Worm (Caenorhabditis elegans) whole organism, L4 larva: ENCODE results near the gene cho-1.
A peak's percentile ranks its signal among the peaks of the same experiment; 100 is the strongest.

Source experiments
- D1046.2 ChIP-seq: fragments of 200-800 bp; sonication (Bioruptor generic); IDR thresholded peaks from 2 replicates; pipeline ENCODE4 v1.3.6; 2022; ENCODE audit warnings: missing genetic modification characterization, missing compliant biosample characterization
- F44E2.7 ChIP-seq: fragments of 200-800 bp; sonication (Bioruptor generic); IDR thresholded peaks from 2 replicates; pipeline ENCODE4 v2.1.2; 2022; ENCODE audit warnings: missing genetic modification characterization, missing compliant biosample characterization
- T20F7.1 ChIP-seq: fragments of 200-800 bp; sonication (Bioruptor generic); optimal IDR thresholded peaks from 2 replicates; lab custom pipeline; 2018; ENCODE audit warnings: mild to moderate bottlenecking, missing genetic modification characterization, missing compliant biosample characterization
- aha-1 ChIP-seq: fragments of 150-350 bp; peaks from one replicate; lab custom pipeline; 2014; ENCODE audit warnings: missing biosample characterization, missing genetic modification characterization
- aly-2 ChIP-seq: sonication (generic microtip); optimal IDR thresholded peaks from 2 replicates; lab custom pipeline; 2018; ENCODE audit warnings: missing biosample characterization, missing genetic modification characterization
- ama-1 ChIP-seq: fragments of 150-350 bp; optimal IDR thresholded peaks from 2 replicates; lab custom pipeline; 2014; ENCODE audit warnings: inconsistent platforms, mixed read lengths
- ceh-20 ChIP-seq: fragments of 200-800 bp; sonication (Bioruptor generic); IDR thresholded peaks from 2 replicates; pipeline ENCODE4 v1.3.6; 2022; ENCODE audit warnings: missing genetic modification reagents, missing genetic modification characterization, missing compliant biosample characterization
- ceh-28 ChIP-seq: fragments of 150-350 bp; optimal IDR thresholded peaks from 2 replicates; lab custom pipeline; 2014; ENCODE audit warnings: missing biosample characterization, missing genetic modification reagents, missing genetic modification characterization
- ces-1 ChIP-seq: fragments of 150-350 bp; sonication (generic microtip); optimal IDR thresholded peaks from 4 replicates; lab custom pipeline; 2014; ENCODE audit warnings: missing biosample characterization, missing genetic modification reagents, missing genetic modification characterization
- cey-2 ChIP-seq: sonication (generic microtip); optimal IDR thresholded peaks from 3 replicates; lab custom pipeline; 2017; ENCODE audit warnings: missing genetic modification characterization, mild to moderate bottlenecking, missing compliant biosample characterization, antibody characterized with exemption, borderline replicate concordance; ENCODE audit not compliant: insufficient read depth
- ctbp-1 ChIP-seq: fragments of 200-800 bp; sonication (Bioruptor generic); IDR thresholded peaks from 2 replicates; pipeline ENCODE4 v1.3.6; 2022; ENCODE audit warnings: missing genetic modification reagents, missing genetic modification characterization, missing compliant biosample characterization
- daf-16 ChIP-seq, 3 experiments: sonication (generic microtip); optimal IDR thresholded peaks; 2 replicates each; lab custom pipeline; 2016 to 2017; ENCODE audit warnings: missing genetic modification characterization in 3 of 3, missing genetic modification reagents in 3 of 3, mild to moderate bottlenecking in 2 of 3, missing compliant biosample characterization in 2 of 3, missing biosample characterization in 1 of 3, moderate library complexity in 1 of 3
- daf-8 ChIP-seq: fragments of 200-800 bp; sonication (Bioruptor generic); IDR thresholded peaks from 2 replicates; pipeline ENCODE4 v1.3.6; 2022; ENCODE audit warnings: missing genetic modification characterization, missing compliant biosample characterization
- dmd-8 ChIP-seq: fragments of 200-800 bp; sonication (Bioruptor generic); IDR thresholded peaks from 2 replicates; pipeline ENCODE4 v1.3.6; 2022; ENCODE audit warnings: missing genetic modification characterization, missing compliant biosample characterization
- dve-1 ChIP-seq: sonication (generic microtip); optimal IDR thresholded peaks from 2 replicates; lab custom pipeline; 2017; ENCODE audit warnings: antibody characterized with exemption, mild to moderate bottlenecking, missing genetic modification characterization, missing compliant biosample characterization; ENCODE audit not compliant: insufficient read depth
- egl-43 ChIP-seq: fragments of 200-800 bp; sonication (Bioruptor generic); IDR thresholded peaks from 2 replicates; pipeline ENCODE4 v1.3.6; 2022; ENCODE audit warnings: missing genetic modification reagents, missing genetic modification characterization, missing compliant biosample characterization
- fkh-10 ChIP-seq: fragments of 150-350 bp; optimal IDR thresholded peaks from 2 replicates; lab custom pipeline; 2014; ENCODE audit warnings: missing biosample characterization, missing genetic modification reagents, missing genetic modification characterization
- fos-1 ChIP-seq: fragments of 150-350 bp; optimal IDR thresholded peaks from 2 replicates; lab custom pipeline; 2014; ENCODE audit warnings: missing biosample characterization, missing genetic modification characterization
- gei-8 ChIP-seq: fragments of 200-800 bp; sonication (Bioruptor generic); optimal IDR thresholded peaks from 2 replicates; lab custom pipeline; 2018; ENCODE audit warnings: mild to moderate bottlenecking, missing genetic modification characterization, missing compliant biosample characterization
- hlh-11 ChIP-seq: fragments of 200-800 bp; sonication (Bioruptor generic); optimal IDR thresholded peaks from 2 replicates; lab custom pipeline; 2018; ENCODE audit warnings: mild to moderate bottlenecking, missing genetic modification characterization, missing compliant biosample characterization
- hlh-30 ChIP-seq: sonication (generic microtip); optimal IDR thresholded peaks from 2 replicates; lab custom pipeline; 2017; ENCODE audit warnings: antibody characterized with exemption, mild to moderate bottlenecking, missing genetic modification characterization, missing compliant biosample characterization; ENCODE audit not compliant: insufficient read depth
- hmg-1.1 ChIP-seq: fragments of 200-800 bp; sonication (Bioruptor generic); IDR thresholded peaks from 2 replicates; pipeline ENCODE4 v1.3.6; 2022; ENCODE audit warnings: missing genetic modification reagents, missing genetic modification characterization, missing compliant biosample characterization
- lim-7 ChIP-seq: fragments of 200-800 bp; sonication (Bioruptor generic); IDR thresholded peaks from 2 replicates; pipeline ENCODE4 v1.3.6; 2022; ENCODE audit warnings: missing genetic modification characterization, missing compliant biosample characterization
- lin-13 ChIP-seq: fragments of 150-350 bp; optimal IDR thresholded peaks from 2 replicates; lab custom pipeline; 2014; ENCODE audit warnings: missing biosample characterization, missing genetic modification reagents, missing genetic modification characterization
- lin-29 ChIP-seq: fragments of 200-800 bp; sonication (Bioruptor generic); IDR thresholded peaks from 2 replicates; pipeline ENCODE4 v1.3.6; 2022; ENCODE audit warnings: missing genetic modification reagents, missing genetic modification characterization, missing compliant biosample characterization
- lin-39 ChIP-seq: fragments of 150-350 bp; optimal IDR thresholded peaks from 2 replicates; lab custom pipeline; 2014; ENCODE audit warnings: missing biosample characterization, missing genetic modification reagents, missing genetic modification characterization
- madf-5 ChIP-seq, 2 experiments: fragments of 200-800 bp; sonication (Bioruptor generic); IDR thresholded peaks; 2 replicates each; pipeline ENCODE4 v1.3.6; 2022; ENCODE audit warnings: missing compliant biosample characterization in 2 of 2, missing genetic modification characterization in 2 of 2
- madf-9 ChIP-seq: fragments of 200-800 bp; sonication (Bioruptor generic); conservative IDR thresholded peaks from 2 replicates; pipeline ENCODE4 v1.3.6; 2022; ENCODE audit warnings: missing genetic modification reagents, missing genetic modification characterization, missing compliant biosample characterization
- mdt-29 ChIP-seq: fragments of 200-800 bp; sonication (Bioruptor generic); IDR thresholded peaks from 2 replicates; pipeline ENCODE4 v1.3.6; 2022; ENCODE audit warnings: missing genetic modification reagents, missing genetic modification characterization, missing compliant biosample characterization
- mep-1 ChIP-seq: fragments of 150-350 bp; sonication (generic microtip); optimal IDR thresholded peaks from 3 replicates; lab custom pipeline; 2014; ENCODE audit warnings: missing biosample characterization, missing genetic modification characterization
- mxl-3 ChIP-seq: fragments of 200-800 bp; sonication (Bioruptor generic); optimal IDR thresholded peaks from 2 replicates; lab custom pipeline; 2018; ENCODE audit warnings: mild to moderate bottlenecking, missing genetic modification characterization, missing compliant biosample characterization
- nhr-10 ChIP-seq: fragments of 150-350 bp; optimal IDR thresholded peaks from 2 replicates; lab custom pipeline; 2014; ENCODE audit warnings: missing biosample characterization, missing genetic modification characterization
- nhr-102 ChIP-seq: sonication (generic microtip); optimal IDR thresholded peaks from 2 replicates; lab custom pipeline; 2016; ENCODE audit warnings: mild to moderate bottlenecking, missing genetic modification characterization, moderate library complexity, missing compliant biosample characterization
- nhr-11 ChIP-seq: fragments of 150-350 bp; optimal IDR thresholded peaks from 2 replicates; lab custom pipeline; 2014; ENCODE audit warnings: missing biosample characterization, missing genetic modification characterization
- nhr-111 ChIP-seq: fragments of 200-800 bp; sonication (Bioruptor generic); optimal IDR thresholded peaks from 2 replicates; lab custom pipeline; 2018; ENCODE audit warnings: mild to moderate bottlenecking, missing genetic modification characterization, missing compliant biosample characterization
- nhr-41 ChIP-seq: fragments of 200-800 bp; sonication (Bioruptor generic); IDR thresholded peaks from 2 replicates; pipeline ENCODE4 v1.3.6; 2022; ENCODE audit warnings: missing genetic modification reagents, missing genetic modification characterization, missing compliant biosample characterization
- nhr-42 ChIP-seq: fragments of 200-800 bp; sonication (Bioruptor generic); IDR thresholded peaks from 2 replicates; pipeline ENCODE4 v1.3.6; 2022; ENCODE audit warnings: missing genetic modification characterization, missing compliant biosample characterization
- pqm-1 ChIP-seq: sonication (generic microtip); optimal IDR thresholded peaks from 2 replicates; lab custom pipeline; 2017; ENCODE audit warnings: missing biosample characterization, missing genetic modification characterization
- rbr-2 ChIP-seq: sonication (generic microtip); optimal IDR thresholded peaks from 2 replicates; lab custom pipeline; 2016; ENCODE audit warnings: missing genotype, missing genetic modification characterization, missing compliant biosample characterization
- saeg-2 ChIP-seq: fragments of 200-800 bp; sonication (Bioruptor generic); IDR thresholded peaks from 2 replicates; pipeline ENCODE4 v1.3.6; 2022; ENCODE audit warnings: missing genetic modification reagents, missing genetic modification characterization, missing compliant biosample characterization
- sdz-12 ChIP-seq: fragments of 200-800 bp; sonication (Bioruptor generic); optimal IDR thresholded peaks from 2 replicates; lab custom pipeline; 2018; ENCODE audit warnings: mild to moderate bottlenecking, missing genetic modification characterization, missing compliant biosample characterization
- set-16 ChIP-seq: fragments of 200-800 bp; sonication (Bioruptor generic); IDR thresholded peaks from 2 replicates; pipeline ENCODE4 v1.3.6; 2022; ENCODE audit warnings: missing genetic modification reagents, missing genetic modification characterization, missing compliant biosample characterization
- skn-1 ChIP-seq: fragments of 150-350 bp; optimal IDR thresholded peaks from 2 replicates; lab custom pipeline; 2014; ENCODE audit warnings: missing biosample characterization, missing genetic modification characterization
- snpc-4 ChIP-seq: fragments of 150-350 bp; optimal IDR thresholded peaks from 2 replicates; lab custom pipeline; 2014; ENCODE audit warnings: missing biosample characterization, missing genetic modification characterization
- spr-1 ChIP-seq: sonication (generic microtip); optimal IDR thresholded peaks from 2 replicates; lab custom pipeline; 2016; ENCODE audit warnings: mild to moderate bottlenecking, missing genetic modification characterization, missing compliant biosample characterization
- tag-97 ChIP-seq: fragments of 200-800 bp; sonication (Bioruptor generic); IDR thresholded peaks from 2 replicates; pipeline ENCODE4 v1.3.6; 2022; ENCODE audit warnings: missing genetic modification characterization, missing compliant biosample characterization
- tra-1 ChIP-seq: fragments of 200-800 bp; sonication (Bioruptor generic); IDR thresholded peaks from 2 replicates; pipeline ENCODE4 v1.3.6; 2022; ENCODE audit warnings: missing genetic modification reagents, missing genetic modification characterization, missing compliant biosample characterization
- unc-130 ChIP-seq: sonication (generic microtip); optimal IDR thresholded peaks from 2 replicates; lab custom pipeline; 2016; ENCODE audit warnings: missing genetic modification reagents, missing genetic modification characterization, missing compliant biosample characterization
- vab-7 ChIP-seq: fragments of 200-800 bp; sonication (Bioruptor generic); IDR thresholded peaks from 2 replicates; pipeline ENCODE4 v1.3.6; 2022; ENCODE audit warnings: missing genetic modification reagents, missing genetic modification characterization, missing compliant biosample characterization
- zfp-3 ChIP-seq: fragments of 200-800 bp; sonication (Bioruptor generic); conservative IDR thresholded peaks from 2 replicates; pipeline ENCODE4 v1.3.6; 2022; ENCODE audit warnings: missing genetic modification reagents, missing genetic modification characterization, missing compliant biosample characterization
- ztf-11 ChIP-seq: fragments of 150-350 bp; optimal IDR thresholded peaks from 2 replicates; lab custom pipeline; 2014; ENCODE audit warnings: missing biosample characterization, missing genetic modification characterization
- ztf-7 ChIP-seq: fragments of 150-350 bp; optimal IDR thresholded peaks from 2 replicates; lab custom pipeline; 2014; ENCODE audit warnings: missing biosample characterization, missing genetic modification characterization

cho-1 gene

DNA sequence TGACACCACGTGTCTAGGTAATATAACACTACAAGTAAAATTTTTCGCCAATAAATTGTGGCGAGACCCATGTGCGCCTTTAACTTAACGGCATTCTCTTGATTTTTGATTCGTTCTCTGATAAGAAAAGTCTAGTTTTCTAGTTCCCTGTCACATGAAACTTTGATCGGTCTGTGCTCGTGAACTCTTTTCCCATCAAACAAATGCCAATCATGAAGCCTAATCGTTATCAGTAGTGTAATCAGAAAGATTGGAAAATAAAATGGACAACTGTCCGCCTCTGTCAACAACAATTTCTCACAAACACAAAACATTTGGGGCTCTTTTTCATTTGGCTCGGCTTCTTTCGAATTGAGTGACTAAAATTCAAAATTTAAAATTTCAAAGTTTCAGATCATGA lies 39.5 kb upstream of the cho-1 start, which contains the start of gene ttr-45 (continued):
- TF ChIP-seq daf-16 (GFP tag; optimal IDR thresholded peaks at IDR 0.05; lab: Kevin White, UChicago), result peak; percentile 21 to 83
- TF ChIP-seq daf-16 (tag; optimal IDR thresholded peaks at IDR 0.05; lab: Kevin White, UChicago), result peak; percentile 98
- peak; percentile 54; the same call in 1 of the 2 replicates for TF ChIP-seq ceh-20 (GFP tag; lab: Robert Waterston, UW)
- no peak for TF ChIP-seq snpc-4 (tag; lab: Kevin White, UChicago)
- TF ChIP-seq skn-1 (tag; lab: Kevin White, UChicago), result no peak
- TF ChIP-seq fkh-10, result no peak
- TF ChIP-seq pqm-1 (tag; lab: Kevin White, UChicago), result peak; percentile 96
- no peak for TF ChIP-seq rbr-2
- TF ChIP-seq lin-39 (tag; lab: Kevin White, UChicago), result no peak
- no peak for TF ChIP-seq lin-13 (GFP tag; lab: Kevin White, UChicago)
- TF ChIP-seq nhr-111, result no peak
- TF ChIP-seq set-16 (GFP tag; lab: Robert Waterston, UW), result no peak
- no peak for TF ChIP-seq fos-1 (tag; lab: Kevin White, UChicago)
- peak; percentile 43; the same call in 1 of the 2 replicates for TF ChIP-seq zfp-3 (GFP tag; lab: Robert Waterston, UW)
- peak; percentile 70 for TF ChIP-seq nhr-102 (tag; lab: Kevin White, UChicago)
- no peak for TF ChIP-seq D1046.2 (GFP tag; lab: Robert Waterston, UW)
- no peak for TF ChIP-seq madf-9
- TF ChIP-seq daf-8 (GFP tag; lab: Robert Waterston, UW), result no peak
- no peak for TF ChIP-seq ama-1 (lab: Kevin White, UChicago)
- TF ChIP-seq ztf-11, result no peak
- no peak for TF ChIP-seq sdz-12 (GFP tag; lab: Kevin White, UChicago)
- peak; percentile 94 for TF ChIP-seq hlh-11 (tag; lab: Kevin White, UChicago)
- no peak for TF ChIP-seq ces-1 (GFP tag; lab: Kevin White, UChicago)
- no peak for TF ChIP-seq gei-8 (GFP tag; lab: Kevin White, UChicago)
- TF ChIP-seq nhr-11 (tag; lab: Kevin White, UChicago), result peak; percentile 77
- TF ChIP-seq T20F7.1 (GFP tag; lab: Kevin White, UChicago), result peak; percentile 38
- TF ChIP-seq egl-43 (GFP tag; lab: Robert Waterston, UW), result no peak
- 0 out of 2 replicates have a peak, but pooled peaks have one; percentile 39 for TF ChIP-seq saeg-2 (GFP tag; lab: Robert Waterston, UW)
- no peak for TF ChIP-seq ctbp-1
- TF ChIP-seq hlh-30 (tag; lab: Kevin White, UChicago), result peak; percentile 69
- peak; percentile 52 for TF ChIP-seq ztf-7 (tag; lab: Kevin White, UChicago)
- TF ChIP-seq hmg-1.1 (GFP tag; lab: Robert Waterston, UW), result no peak
- TF ChIP-seq tra-1 (GFP tag; lab: Robert Waterston, UW), result peak; percentile 89
- TF ChIP-seq F44E2.7, result no peak
- no peak for TF ChIP-seq tag-97 (GFP tag; lab: Robert Waterston, UW)
- no peak for TF ChIP-seq mxl-3 (GFP tag; lab: Kevin White, UChicago)
- TF ChIP-seq madf-5 (GFP tag; IDR thresholded peaks at IDR 0.05; lab: Robert Waterston, UW), result no peak
- TF ChIP-seq vab-7, result no peak
- no peak for TF ChIP-seq spr-1 (tag; lab: Kevin White, UChicago)
- TF ChIP-seq lim-7 (GFP tag; lab: Robert Waterston, UW), result no peak
- no peak for TF ChIP-seq nhr-41 (GFP tag; lab: Robert Waterston, UW)
- no peak for TF ChIP-seq dmd-8 (GFP tag; lab: Robert Waterston, UW)
- TF ChIP-seq aha-1 (tag; lab: Kevin White, UChicago), result no peak
- no peak for TF ChIP-seq cey-2
- no peak for TF ChIP-seq unc-130 (GFP tag; lab: Kevin White, UChicago)
- no peak for TF ChIP-seq aly-2 (tag; lab: Kevin White, UChicago)
- peak; percentile 95 for TF ChIP-seq dve-1 (tag; lab: Kevin White, UChicago)
- TF ChIP-seq mep-1, result peak; percentile 1
- peak; percentile 46; the same call in 1 of the 2 replicates for TF ChIP-seq mdt-29 (GFP tag; lab: Robert Waterston, UW)
- no peak for TF ChIP-seq lin-29
- TF ChIP-seq nhr-10 (tag; lab: Kevin White, UChicago), result no peak
- TF ChIP-seq nhr-42, result 0 out of 2 replicates have a peak, but pooled peaks have one; percentile 27
- no peak for TF ChIP-seq ceh-28
